Fruit fly (Drosophila melanogaster): Measurements from ENCODE around the gene Nufip.

Nufip gene

dm6 chr3L:18784562-18784961 is 36.4 kb upstream of the Nufip start (continued):
- TF ChIP-seq lab (GFP tag; optimal IDR thresholded peaks at IDR 0.05) (peak; percentile 79), CG12071 (GFP tag; optimal IDR thresholded peaks at IDR 0.05) (peak; percentile 35), CHES-1-like (GFP tag; optimal IDR thresholded peaks at IDR 0.05) (peak; percentile 41), CG12219 (GFP tag; optimal IDR thresholded peaks at IDR 0.05) (peak; percentile 49), Pdp1 (GFP tag; optimal IDR thresholded peaks at IDR 0.05) (peak; percentile 37 to 53), shn (GFP tag; optimal IDR thresholded peaks at IDR 0.05) (peak; percentile 51), CG43689 (GFP tag; IDR thresholded peaks at IDR 0.05) (peak; percentile 57; the same call in 1 of the 2 replicates), CG3407 (GFP tag; optimal IDR thresholded peaks at IDR 0.05) (peak; percentile 18), C15 (GFP tag; IDR thresholded peaks at IDR 0.05) (0 out of 3 replicates have a peak, but pooled peaks have one; percentile 36), CG33213 (GFP tag; optimal IDR thresholded peaks at IDR 0.05) (peak; percentile 19), CG2678 (tag; optimal IDR thresholded peaks at IDR 0.05) (peak; percentile 38), disco-r (GFP tag; optimal IDR thresholded peaks at IDR 0.05) (no peak), CG11504 (tag; optimal IDR thresholded peaks at IDR 0.05) (peak; percentile 79), CG4404 (GFP tag; IDR thresholded peaks at IDR 0.05) (no peak), CG14014 (GFP tag; IDR thresholded peaks at IDR 0.05) (peak; percentile 73), vvl (GFP tag; IDR thresholded peaks at IDR 0.05) (peak; percentile 88), Dbx (GFP tag; IDR thresholded peaks at IDR 0.05) (no peak), HmgZ (tag; optimal IDR thresholded peaks at IDR 0.05) (peak; percentile 16), MBD-R2 (GFP tag; IDR thresholded peaks at IDR 0.05) (no peak), CG8924 (tag; optimal IDR thresholded peaks at IDR 0.05) (peak; percentile 45), CG6765 (GFP tag; optimal IDR thresholded peaks at IDR 0.05) (no peak), Asciz (GFP tag; optimal IDR thresholded peaks at IDR 0.05) (peak; percentile 61), CG9876 (GFP tag; optimal IDR thresholded peaks at IDR 0.05) (peak; percentile 18), oc (tag; optimal IDR thresholded peaks at IDR 0.05) (no peak), E2f1 (GFP tag; IDR thresholded peaks at IDR 0.05) (peak; percentile 63), nmo (GFP tag; optimal IDR thresholded peaks at IDR 0.05) (peak; percentile 48), HHEX (GFP tag; optimal IDR thresholded peaks at IDR 0.05) (peak; percentile 41), CG14667 (GFP tag; IDR thresholded peaks at IDR 0.05) (peak; percentile 67; the same call in 1 of the 2 replicates), Tbp (GFP tag; optimal IDR thresholded peaks at IDR 0.05) (no peak), Bdp1 (GFP tag; optimal IDR thresholded peaks at IDR 0.05) (no peak), Deaf1 (tag; optimal IDR thresholded peaks at IDR 0.05) (peak; percentile 4), Kr (GFP tag; optimal IDR thresholded peaks at IDR 0.05) (no peak), NfI (GFP tag; optimal IDR thresholded peaks at IDR 0.05) (peak; percentile 55), CG11695 (GFP tag; IDR thresholded peaks at IDR 0.05) (peak; percentile 65), CG15011 (GFP tag; optimal IDR thresholded peaks at IDR 0.05) (no peak), chif (GFP tag; optimal IDR thresholded peaks at IDR 0.05) (peak; percentile 28 to 57), tna (GFP tag; IDR thresholded peaks at IDR 0.05; ENCODE audit: partially characterized antibody) (peak; percentile 52; the same call in 1 of the 2 replicates), az2 (GFP tag; optimal IDR thresholded peaks at IDR 0.05) (peak; percentile 44), esg (GFP tag; conservative IDR thresholded peaks at IDR 0.05) (peak; percentile 80), CG16863 (GFP tag; optimal IDR thresholded peaks at IDR 0.05) (peak; percentile 56), gce (GFP tag; IDR thresholded peaks at IDR 0.05) (peak; percentile 57; the same call in 1 of the 3 replicates), prd (optimal IDR thresholded peaks at IDR 0.05) (no peak), prd (GFP tag; IDR thresholded peaks at IDR 0.05) (peak; percentile 72), CG2199 (GFP tag; IDR thresholded peaks at IDR 0.05) (peak; percentile 31; the same call in 1 of the 3 replicates), ci (GFP tag; IDR thresholded peaks at IDR 0.05) (peak; percentile 84), ftz-f1 (GFP tag; optimal IDR thresholded peaks at IDR 0.05) (peak; percentile 40), CG10147 (GFP tag; optimal IDR thresholded peaks at IDR 0.05) (no peak), CG8290 (GFP tag; optimal IDR thresholded peaks at IDR 0.05) (no peak), CG8290 (tag; optimal IDR thresholded peaks at IDR 0.05) (peak in 1 of 2 experiments; percentile 52), bowl (GFP tag; IDR thresholded peaks at IDR 0.05) (peak; percentile 48; the same call in 1 of the 2 replicates), tgo (GFP tag; IDR thresholded peaks at IDR 0.05) (peak; percentile 81; the same call in 2 of the 3 replicates), Rx (GFP tag; IDR thresholded peaks at IDR 0.05) (peak; percentile 46)

Measured in whole organism, embryonic.